Fruit fly (Drosophila melanogaster) whole organism, adult: ENCODE data around the gene CG13127.

ENCODE experiments used
- CG11617 ChIP-seq: fragments of 200-800 bp; sonication (Bioruptor generic); optimal IDR thresholded peaks from 2 replicates; lab custom pipeline; 2017; ENCODE audit warnings: mild to moderate bottlenecking, missing biosample characterization, missing genetic modification reagents, missing genetic modification characterization
- CG12768 ChIP-seq: fragments of 200-800 bp; sonication (Bioruptor generic); optimal IDR thresholded peaks from 2 replicates; lab custom pipeline; 2017; ENCODE audit warnings: missing biosample characterization, missing genetic modification characterization, mild to moderate bottlenecking, moderate library complexity, missing genetic modification reagents
- CG14711 ChIP-seq: fragments of 200-800 bp; sonication (Bioruptor generic); optimal IDR thresholded peaks from 2 replicates; lab custom pipeline; 2018; ENCODE audit warnings: missing biosample characterization, mild to moderate bottlenecking, missing genetic modification characterization, moderate library complexity
- CG1620 ChIP-seq: fragments of 200-800 bp; sonication (Bioruptor generic); optimal IDR thresholded peaks from 2 replicates; lab custom pipeline; 2016; ENCODE audit warnings: missing biosample characterization, missing genetic modification characterization
- CG33017 ChIP-seq: fragments of 200-800 bp; sonication (Bioruptor generic); optimal IDR thresholded peaks from 2 replicates; lab custom pipeline; 2018; ENCODE audit warnings: missing biosample characterization, mild to moderate bottlenecking, missing genetic modification characterization, moderate library complexity
- CG5204 ChIP-seq: fragments of 200-800 bp; sonication (Bioruptor generic); optimal IDR thresholded peaks from 2 replicates; lab custom pipeline; 2016; ENCODE audit warnings: missing biosample characterization, missing genetic modification characterization
- CG7045 ChIP-seq: fragments of 200-800 bp; sonication (Bioruptor generic); optimal IDR thresholded peaks from 2 replicates; lab custom pipeline; 2017; ENCODE audit warnings: missing biosample characterization, mild to moderate bottlenecking, missing genetic modification characterization
- CG7101 ChIP-seq: fragments of 200-800 bp; sonication (Bioruptor generic); optimal IDR thresholded peaks from 2 replicates; lab custom pipeline; 2018; ENCODE audit warnings: missing biosample characterization, mild to moderate bottlenecking, missing genetic modification characterization, moderate library complexity
- Clk ChIP-seq: fragments of 200-800 bp; sonication (Bioruptor generic); optimal IDR thresholded peaks from 2 replicates; lab custom pipeline; 2017; ENCODE audit warnings: missing biosample characterization, missing genetic modification characterization
- Crg-1 ChIP-seq: fragments of 200-800 bp; sonication (Bioruptor generic); optimal IDR thresholded peaks from 2 replicates; lab custom pipeline; 2016; ENCODE audit warnings: missing biosample characterization, missing genetic modification characterization
- Hr96 ChIP-seq: fragments of 200-800 bp; sonication (Bioruptor generic); optimal IDR thresholded peaks from 2 replicates; lab custom pipeline; 2016; ENCODE audit warnings: missing biosample characterization, missing genetic modification characterization
- Mnt ChIP-seq: fragments of 200-800 bp; sonication (Bioruptor generic); optimal IDR thresholded peaks from 2 replicates; lab custom pipeline; 2016; ENCODE audit warnings: missing biosample characterization, mild to moderate bottlenecking, missing genetic modification characterization
- bab1 ChIP-seq: fragments of 200-800 bp; sonication (Bioruptor generic); optimal IDR thresholded peaks from 3 replicates; lab custom pipeline; 2019; ENCODE audit warnings: missing biosample characterization, mild to moderate bottlenecking, missing genetic modification characterization, moderate library complexity
- cic ChIP-seq: fragments of 200-800 bp; sonication (Bioruptor generic); optimal IDR thresholded peaks from 2 replicates; lab custom pipeline; 2017; ENCODE audit warnings: missing biosample characterization, mild to moderate bottlenecking, missing genetic modification characterization, moderate library complexity
- cnc ChIP-seq, 2 experiments: fragments of >200 bp; optimal IDR thresholded peaks; 2 replicates each; lab custom pipeline; 2017
- kay ChIP-seq: fragments of 200-800 bp; sonication (Bioruptor generic); peaks from one replicate; lab custom pipeline; 2016; ENCODE audit warnings: missing biosample characterization, missing genetic modification characterization, borderline replicate concordance
- ovo ChIP-seq: fragments of 200-800 bp; sonication (Bioruptor generic); optimal IDR thresholded peaks from 2 replicates; lab custom pipeline; 2016; ENCODE audit warnings: missing biosample characterization, missing genetic modification characterization
- pad ChIP-seq: fragments of 200-800 bp; sonication (Bioruptor generic); optimal IDR thresholded peaks from 3 replicates; lab custom pipeline; 2017; ENCODE audit warnings: missing biosample characterization, missing genetic modification characterization, mild to moderate bottlenecking, moderate library complexity, missing genetic modification reagents
- tj ChIP-seq: fragments of 200-800 bp; sonication (Bioruptor generic); optimal IDR thresholded peaks from 3 replicates; lab custom pipeline; 2017; ENCODE audit warnings: missing biosample characterization, mild to moderate bottlenecking, missing genetic modification characterization, moderate library complexity
- toe ChIP-seq: fragments of 200-800 bp; sonication (Bioruptor generic); optimal IDR thresholded peaks from 2 replicates; lab custom pipeline; 2016; ENCODE audit warnings: missing biosample characterization, missing genetic modification characterization

The CG13127 gene

DNA sequence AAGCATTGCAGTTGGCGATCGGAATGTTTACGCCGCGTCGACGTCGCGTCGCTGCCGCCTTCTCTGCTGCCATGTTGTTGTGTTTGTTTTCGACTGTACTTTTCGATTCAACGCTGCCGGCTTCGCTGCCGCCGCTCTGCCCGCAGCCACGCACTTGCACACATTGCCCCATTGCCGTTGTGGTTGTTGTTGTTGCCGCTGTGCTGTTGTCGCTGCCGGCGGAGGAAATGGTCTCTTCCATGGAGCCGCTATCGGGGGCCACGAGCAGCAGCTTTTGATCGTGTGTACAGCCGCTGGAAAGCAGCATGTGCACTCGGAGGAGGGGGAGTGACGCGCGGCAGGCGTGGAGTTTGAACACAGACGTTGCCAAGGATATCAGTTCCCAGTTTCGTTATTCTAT is 21.9 kb upstream of the CG13127 start:
- no peak for TF ChIP-seq cnc (optimal IDR thresholded peaks at IDR 0.05; lab: Kevin White, UChicago)
- TF ChIP-seq CG7101 (tag; lab: Kevin White, UChicago) = no peak
- TF ChIP-seq CG5204 (GFP tag; lab: Kevin White, UChicago) = no peak
- no peak for TF ChIP-seq Clk
- TF ChIP-seq CG12768 = no peak
- no peak for TF ChIP-seq CG11617 (GFP tag; lab: Kevin White, UChicago)
- TF ChIP-seq CG33017 (tag; lab: Kevin White, UChicago) = no peak
- TF ChIP-seq CG7045 (GFP tag; lab: Kevin White, UChicago) = no peak
- TF ChIP-seq cic (GFP tag; lab: Kevin White, UChicago) = no peak
- no peak for TF ChIP-seq bab1 (GFP tag; lab: Kevin White, UChicago)
- no peak for TF ChIP-seq kay
- TF ChIP-seq Crg-1 (GFP tag; lab: Kevin White, UChicago) = no peak
- no peak for TF ChIP-seq CG14711 (tag; lab: Kevin White, UChicago)
- TF ChIP-seq Hr96 (GFP tag; lab: Kevin White, UChicago) = no peak
- no peak for TF ChIP-seq ovo (GFP tag; lab: Kevin White, UChicago)
- TF ChIP-seq Mnt = no peak
- TF ChIP-seq tj = no peak
- TF ChIP-seq CG1620 = no peak
- TF ChIP-seq pad (GFP tag; lab: Kevin White, UChicago) = no peak
- no peak for TF ChIP-seq toe

- TF ChIP-seq CG5204 (GFP tag; lab: Kevin White, UChicago) (peak; percentile 18), Clk (no peak), CG7101 (tag; lab: Kevin White, UChicago) (peak; percentile 6), CG12768 (no peak), Mnt (peak; percentile 20), Crg-1 (GFP tag; lab: Kevin White, UChicago) (no peak), toe (peak; percentile 19), kay (peak; percentile 24), cic (GFP tag; lab: Kevin White, UChicago) (no peak), Hr96 (GFP tag; lab: Kevin White, UChicago) (peak; percentile 25), pad (GFP tag; lab: Kevin White, UChicago) (no peak), cnc (optimal IDR thresholded peaks at IDR 0.05; lab: Kevin White, UChicago) (no peak), CG11617 (GFP tag; lab: Kevin White, UChicago) (no peak), CG14711 (tag; lab: Kevin White, UChicago) (no peak), bab1 (GFP tag; lab: Kevin White, UChicago) (no peak), tj (no peak)
Observed at dm6 chr2L:10009293-10009695, 17.2 kb upstream of the CG13127 start, which contains the start of gene Trp1. Gene Trp1, plus strand, starts transcription at chr2L:10009381.

dm6 chr2L:10009800-10010658 is 16.4 kb upstream of the CG13127 start:
- TF ChIP-seq toe = peak; percentile 99
- TF ChIP-seq CG7101 (tag; lab: Kevin White, UChicago) = peak; percentile 99
- peak; percentile 99 for TF ChIP-seq bab1 (GFP tag; lab: Kevin White, UChicago)
- no peak for TF ChIP-seq cnc (optimal IDR thresholded peaks at IDR 0.05; lab: Kevin White, UChicago)
- peak; percentile 97 for TF ChIP-seq kay
- TF ChIP-seq Hr96 (GFP tag; lab: Kevin White, UChicago) = peak; percentile 99
- TF ChIP-seq CG14711 (tag; lab: Kevin White, UChicago) = peak; percentile 96
- peak; percentile 98 for TF ChIP-seq Mnt
- TF ChIP-seq cic (GFP tag; lab: Kevin White, UChicago) = peak; percentile 97
- peak; percentile 99 for TF ChIP-seq CG7045 (GFP tag; lab: Kevin White, UChicago)
- peak; percentile 99 for TF ChIP-seq CG5204 (GFP tag; lab: Kevin White, UChicago)
- TF ChIP-seq CG12768 = peak; percentile 99
- TF ChIP-seq tj = peak; percentile 80
- peak; percentile 98 for TF ChIP-seq Clk
- peak; percentile 94 for TF ChIP-seq pad (GFP tag; lab: Kevin White, UChicago)
- peak; percentile 97 for TF ChIP-seq CG11617 (GFP tag; lab: Kevin White, UChicago)
- peak; percentile 98 for TF ChIP-seq CG1620
- peak; percentile 91 for TF ChIP-seq ovo (GFP tag; lab: Kevin White, UChicago)
- TF ChIP-seq CG33017 (tag; lab: Kevin White, UChicago) = peak; percentile 99
- TF ChIP-seq Crg-1 (GFP tag; lab: Kevin White, UChicago) = peak; percentile 98

DNA sequence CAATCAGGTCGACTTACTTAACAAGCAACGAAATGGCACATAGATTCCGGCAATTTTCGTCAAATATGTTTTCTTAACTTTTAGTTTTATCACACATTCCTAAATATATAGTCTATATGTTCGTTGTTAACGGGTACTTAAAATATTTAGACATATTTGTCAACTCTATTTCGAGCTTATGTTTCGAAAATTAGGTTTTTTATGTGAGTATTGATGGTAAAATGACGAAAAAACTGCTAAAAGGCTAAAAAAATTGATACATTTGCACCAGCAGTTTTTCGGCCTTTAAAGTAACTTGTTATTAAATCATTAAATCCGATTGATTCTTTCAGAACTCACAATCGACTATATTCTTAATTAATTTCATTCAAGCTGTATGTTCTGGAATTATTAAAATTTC is 9.1 kb upstream of the CG13127 start, which contains the start of gene CG13131:
TSS of gene CG13131 (minus strand) at position 101 of the 400 bp plus-strand sequence.
- no peak for TF ChIP-seq pad (GFP tag; lab: Kevin White, UChicago)

- no peak for TF ChIP-seq Crg-1 (GFP tag; lab: Kevin White, UChicago)
- no peak for TF ChIP-seq tj
- TF ChIP-seq CG12768 = no peak
- TF ChIP-seq kay = no peak
Observed at dm6 chr2L:10032415-10032814, 5.9 kb downstream of the CG13127 start, which contains the start of gene obst-B. Gene obst-B, plus strand, starts transcription at chr2L:10032690.

DNA sequence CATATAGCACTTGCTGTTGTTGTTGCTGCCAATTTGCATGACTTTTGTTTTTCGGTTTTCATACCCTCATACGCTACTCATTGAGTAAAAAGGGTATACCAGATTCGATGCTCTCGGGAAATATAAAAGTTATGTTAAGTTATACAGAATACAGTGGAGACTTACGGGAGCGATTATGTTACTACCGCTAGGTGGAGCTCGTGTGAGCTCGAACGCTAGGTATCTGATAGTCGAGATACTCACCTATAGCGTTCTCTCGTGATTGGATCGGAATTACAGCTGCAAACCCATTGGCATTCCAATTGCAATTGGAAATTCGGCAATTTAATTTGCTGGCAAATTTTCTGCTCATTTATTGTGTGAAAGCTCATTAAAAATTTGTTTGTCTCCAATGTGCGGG is 6.9 kb downstream of the CG13127 start:
- TF ChIP-seq ovo (GFP tag; lab: Kevin White, UChicago) (no peak), pad (GFP tag; lab: Kevin White, UChicago) (no peak), Hr96 (GFP tag; lab: Kevin White, UChicago) (no peak), CG33017 (tag; lab: Kevin White, UChicago) (no peak), tj (no peak), cic (GFP tag; lab: Kevin White, UChicago) (no peak), CG1620 (no peak), Crg-1 (GFP tag; lab: Kevin White, UChicago) (no peak), CG7045 (GFP tag; lab: Kevin White, UChicago) (no peak), kay (no peak), CG5204 (GFP tag; lab: Kevin White, UChicago) (no peak), bab1 (GFP tag; lab: Kevin White, UChicago) (no peak), CG11617 (GFP tag; lab: Kevin White, UChicago) (no peak), cnc (optimal IDR thresholded peaks at IDR 0.05; lab: Kevin White, UChicago) (no peak), CG14711 (tag; lab: Kevin White, UChicago) (no peak), CG12768 (no peak)
